Worm (Caenorhabditis elegans) whole organism, midembryonic: ENCODE measurements around the gene kcc-1.

Experiments used
- T22C8.4 ChIP-seq: fragments of 200-800 bp; sonication (Bioruptor generic); IDR thresholded peaks from 2 replicates; pipeline ENCODE4 v1.3.6; 2022; ENCODE audit warnings: missing genetic modification characterization, missing compliant biosample characterization
- flt-1 ChIP-seq: fragments of 200-800 bp; sonication (Bioruptor generic); IDR thresholded peaks from 2 replicates; pipeline ENCODE4 v1.3.6; 2022; ENCODE audit warnings: missing genetic modification characterization, missing compliant biosample characterization
- tab-1 ChIP-seq: fragments of 200-800 bp; sonication (Bioruptor generic); IDR thresholded peaks from 2 replicates; pipeline ENCODE4 v1.3.6; 2022; ENCODE audit warnings: missing genetic modification characterization, missing compliant biosample characterization
- ztf-29 ChIP-seq: fragments of 200-800 bp; sonication (Bioruptor generic); IDR thresholded peaks from 2 replicates; pipeline ENCODE4 v1.3.6; 2022; ENCODE audit warnings: missing genetic modification reagents, missing genetic modification characterization, missing compliant biosample characterization

- TF ChIP-seq T22C8.4 (GFP tag; lab: Robert Waterston, UW) (no peak), ztf-29 (GFP tag; lab: Robert Waterston, UW) (no peak), flt-1 (GFP tag; lab: Robert Waterston, UW) (no peak), tab-1 (GFP tag; lab: Robert Waterston, UW) (no peak)
Observed at ce11 chrIV:7156356-7156755, 49.7 kb upstream of the kcc-1 start, which contains the start of gene maph-9.
